Fruit fly (Drosophila melanogaster): ENCODE data around the gene COX5A.

The COX5A gene

dm6 chr3R:11859534-11860254, 40.5 kb downstream of the COX5A start:
- TF ChIP-seq nom (GFP tag; optimal IDR thresholded peaks at IDR 0.05) = peak; percentile 63
- TF ChIP-seq Deaf1 (tag; optimal IDR thresholded peaks at IDR 0.05) = no peak
- no peak for TF ChIP-seq CG11723 (GFP tag; optimal IDR thresholded peaks at IDR 0.05)
- peak in 1 of 2 experiments; percentile 41 for TF ChIP-seq bsh (GFP tag; optimal IDR thresholded peaks at IDR 0.05)

DNA sequence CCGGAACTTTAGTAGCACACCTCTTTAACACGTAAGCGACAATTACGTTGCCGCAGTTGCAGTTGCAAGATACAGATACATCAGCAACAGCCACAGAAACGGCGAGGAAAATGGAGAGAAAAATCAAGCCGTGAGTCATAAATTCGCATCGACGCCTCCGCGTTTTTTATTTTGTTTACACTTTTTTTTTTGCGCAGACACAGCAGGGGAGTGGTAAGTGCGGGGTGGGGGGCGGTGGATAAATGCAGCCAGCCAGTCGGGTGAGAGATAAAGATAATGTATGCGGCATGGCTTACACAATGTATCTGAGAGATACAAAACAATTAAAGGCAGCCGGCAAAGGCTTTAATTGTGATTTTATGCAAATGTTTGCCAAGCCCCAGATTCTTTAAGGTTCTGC, 46.0 kb downstream of the COX5A start:
- TF ChIP-seq CG16779 (GFP tag; IDR thresholded peaks at IDR 0.05) = no peak
- no peak for TF ChIP-seq MBD-R2 (GFP tag; IDR thresholded peaks at IDR 0.05)
- no peak for TF ChIP-seq oc (tag; optimal IDR thresholded peaks at IDR 0.05)
- TF ChIP-seq nom (GFP tag; optimal IDR thresholded peaks at IDR 0.05) = peak; percentile 88
- TF ChIP-seq CG5180 (GFP tag; optimal IDR thresholded peaks at IDR 0.05) = peak; percentile 10
- TF ChIP-seq CG1602 (GFP tag; optimal IDR thresholded peaks at IDR 0.05) = no peak
- TF ChIP-seq slou (GFP tag; optimal IDR thresholded peaks at IDR 0.05) = no peak
- no peak for TF ChIP-seq wek (GFP tag; optimal IDR thresholded peaks at IDR 0.05)
- TF ChIP-seq CG17186 (GFP tag; optimal IDR thresholded peaks at IDR 0.05) = no peak
- no peak for TF ChIP-seq Elba2 (GFP tag; optimal IDR thresholded peaks at IDR 0.05)
- TF ChIP-seq chm (GFP tag; IDR thresholded peaks at IDR 0.05) = no peak
- no peak for TF ChIP-seq CG8290 (GFP tag; optimal IDR thresholded peaks at IDR 0.05)
- TF ChIP-seq CG8290 (tag; optimal IDR thresholded peaks at IDR 0.05) = no peak
- no peak for TF ChIP-seq Hmr (GFP tag; optimal IDR thresholded peaks at IDR 0.05)
- TF ChIP-seq exex (tag; optimal IDR thresholded peaks at IDR 0.05) = no peak
- no peak for TF ChIP-seq Sry-δ (GFP tag; optimal IDR thresholded peaks at IDR 0.05)
- no peak for TF ChIP-seq CG3838 (GFP tag; optimal IDR thresholded peaks at IDR 0.05)
- no peak for TF ChIP-seq otp (GFP tag; IDR thresholded peaks at IDR 0.05)
- no peak for TF ChIP-seq CG10431 (GFP tag; optimal IDR thresholded peaks at IDR 0.05)
- TF ChIP-seq Drgx (GFP tag; IDR thresholded peaks at IDR 0.05) = peak; percentile 32; the same call in 1 of the 2 replicates
- no peak for TF ChIP-seq peb (GFP tag; IDR thresholded peaks at IDR 0.05)
- no peak for TF ChIP-seq zfh1 (GFP tag; IDR thresholded peaks at IDR 0.05)
- TF ChIP-seq CG6854 (GFP tag; optimal IDR thresholded peaks at IDR 0.05) = no peak
- TF ChIP-seq Med (GFP tag) = no peak
- TF ChIP-seq CrebB (tag; optimal IDR thresholded peaks at IDR 0.05) = no peak
- no peak for TF ChIP-seq br (optimal IDR thresholded peaks at IDR 0.05)
- peak in 1 of 2 experiments; percentile 39 for TF ChIP-seq bsh (GFP tag; optimal IDR thresholded peaks at IDR 0.05)
- TF ChIP-seq CG15073 (GFP tag; optimal IDR thresholded peaks at IDR 0.05) = no peak
- TF ChIP-seq CG11093 (GFP tag; IDR thresholded peaks at IDR 0.05) = no peak

- peak; percentile 95 for TF ChIP-seq Adf1 (GFP tag; IDR thresholded peaks at IDR 0.05)
- peak; percentile 28 for TF ChIP-seq lbe (GFP tag; optimal IDR thresholded peaks at IDR 0.05)
- peak; percentile 77 for TF ChIP-seq sr (GFP tag; IDR thresholded peaks at IDR 0.05)
- TF ChIP-seq crol (GFP tag; IDR thresholded peaks at IDR 0.05) = peak; percentile 20; the same call in 1 of the 2 replicates
- TF ChIP-seq cg (GFP tag; optimal IDR thresholded peaks at IDR 0.05) = peak; percentile 58
- peak; percentile 72 for TF ChIP-seq CG5180 (GFP tag; optimal IDR thresholded peaks at IDR 0.05)
- 0 out of 4 replicates have a peak, but pooled peaks have one; percentile 53 for TF ChIP-seq chinmo (GFP tag; IDR thresholded peaks at IDR 0.05; ENCODE audit: partially characterized antibody)
- no peak for TF ChIP-seq Rx (GFP tag; IDR thresholded peaks at IDR 0.05)
- peak; percentile 17; the same call in 1 of the 2 replicates for TF ChIP-seq vvl (GFP tag; IDR thresholded peaks at IDR 0.05)
- no peak for TF ChIP-seq en (GFP tag; optimal IDR thresholded peaks at IDR 0.05)
Observed at dm6 chr3R:11868562-11868961, 49.4 kb downstream of the COX5A start.

Data from whole organism, embryonic.